Worm (Caenorhabditis elegans): ENCODE results near the gene C08E8.10.

The C08E8.10 gene

DNA sequence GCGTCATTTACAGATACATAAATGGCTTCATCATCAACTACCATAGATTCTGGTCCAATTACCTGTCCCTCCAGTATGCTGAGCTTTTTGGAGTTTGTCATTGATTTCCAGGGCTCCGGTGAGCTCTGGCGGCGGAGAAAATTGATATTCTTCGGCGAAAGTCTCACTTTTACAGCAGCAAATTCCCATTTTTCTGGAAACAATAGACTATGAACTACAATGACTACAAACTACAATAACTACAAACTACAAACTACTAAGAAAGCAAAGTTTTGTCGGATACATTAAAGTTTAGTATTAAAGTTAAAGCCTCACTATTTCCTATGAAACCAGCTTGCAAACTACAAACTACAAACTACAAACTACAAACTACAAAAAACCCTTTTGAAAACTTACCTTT lies 16.0 kb upstream of the C08E8.10 start, which contains the start of gene C08E8.2:
C08E8.2 (minus strand) TSS at position 101 of the 400 bp plus-strand sequence.
- TF ChIP-seq sem-4 (tag; optimal IDR thresholded peaks at IDR 0.05) (no peak), lsy-2 (tag; optimal IDR thresholded peaks at IDR 0.05) (no peak), nhr-21 (tag; optimal IDR thresholded peaks at IDR 0.05) (no peak), aly-2 (tag; optimal IDR thresholded peaks at IDR 0.05) (no peak), fos-1 (tag; optimal IDR thresholded peaks at IDR 0.05) (no peak), ceh-16 (tag; optimal IDR thresholded peaks at IDR 0.05) (no peak), crh-2 (tag; optimal IDR thresholded peaks at IDR 0.05) (no peak), R02D3.7 (tag; optimal IDR thresholded peaks at IDR 0.05) (no peak), unc-55 (GFP tag; optimal IDR thresholded peaks at IDR 0.05) (no peak), ama-1 (optimal IDR thresholded peaks at IDR 0.05) (no peak), mdl-1 (tag; optimal IDR thresholded peaks at IDR 0.05) (no peak), gmeb-1 (tag; optimal IDR thresholded peaks at IDR 0.05) (no peak), zag-1 (tag; optimal IDR thresholded peaks at IDR 0.05) (no peak)

DNA sequence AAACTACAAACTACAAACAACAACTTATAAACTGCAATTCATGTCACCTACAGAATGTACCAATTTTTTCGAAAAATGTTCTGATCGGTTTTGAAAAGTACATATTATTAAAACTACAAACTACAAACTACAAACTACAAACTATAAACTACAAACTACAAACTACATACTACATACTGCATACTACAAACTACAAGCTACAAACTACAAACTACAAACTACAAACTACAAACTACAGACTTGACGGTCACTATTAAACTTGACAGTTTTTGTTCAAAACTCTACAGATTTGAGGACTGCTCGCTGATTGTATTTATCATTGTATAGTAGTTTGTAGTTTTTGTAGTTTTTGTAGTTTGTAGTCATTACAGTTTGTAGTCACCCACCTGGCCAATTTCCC lies 14.6 kb upstream of the C08E8.10 start:
- TF ChIP-seq lin-13 (GFP tag; optimal IDR thresholded peaks at IDR 0.05): no peak
- no peak for TF ChIP-seq C34F6.9 (tag; optimal IDR thresholded peaks at IDR 0.05)
- TF ChIP-seq nhr-11 (tag; optimal IDR thresholded peaks at IDR 0.05): no peak
- no peak for TF ChIP-seq nhr-6 (tag; optimal IDR thresholded peaks at IDR 0.05)
- no peak for TF ChIP-seq aly-2 (tag; optimal IDR thresholded peaks at IDR 0.05)
- TF ChIP-seq gmeb-1 (tag; optimal IDR thresholded peaks at IDR 0.05): no peak
- TF ChIP-seq mbf-1 (tag; optimal IDR thresholded peaks at IDR 0.05): no peak
- TF ChIP-seq nhr-237 (tag; optimal IDR thresholded peaks at IDR 0.05): no peak
- TF ChIP-seq unc-39 (tag; optimal IDR thresholded peaks at IDR 0.05): no peak
- no peak for TF ChIP-seq snpc-4 (tag; optimal IDR thresholded peaks at IDR 0.05)
- no peak for TF ChIP-seq mab-5 (tag; optimal IDR thresholded peaks at IDR 0.05)
- no peak for TF ChIP-seq unc-62 (GFP tag; optimal IDR thresholded peaks at IDR 0.05)
- no peak for TF ChIP-seq mdl-1 (tag; optimal IDR thresholded peaks at IDR 0.05)
- TF ChIP-seq ztf-1 (GFP tag; conservative IDR thresholded peaks at IDR 0.05): no peak

DNA sequence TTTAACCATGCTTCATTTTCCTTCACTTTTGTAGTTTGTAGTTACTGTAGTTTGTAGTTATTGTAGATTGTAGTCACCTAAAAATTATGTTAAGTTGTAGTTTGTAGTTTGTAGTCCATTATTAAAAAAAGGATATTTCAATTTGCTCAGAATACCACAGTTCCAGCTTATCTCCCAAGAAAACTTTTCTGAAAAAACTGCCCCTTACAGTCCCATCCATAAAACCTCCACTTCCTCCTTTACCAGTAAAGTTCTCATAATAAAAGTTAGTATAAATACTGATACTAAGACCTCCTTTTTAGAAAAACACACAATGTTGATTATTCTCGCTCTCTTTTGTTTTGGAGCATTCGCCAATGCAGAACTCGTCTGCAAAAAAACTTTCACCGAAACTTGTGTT lies 11.0 kb upstream of the C08E8.10 start, which contains the start of gene C08E8.11:
C08E8.11 (plus strand) TSS at position 301 of the 400 bp plus-strand sequence.
- TF ChIP-seq C34F6.9 (tag; optimal IDR thresholded peaks at IDR 0.05) (no peak), sma-3 (GFP tag; optimal IDR thresholded peaks at IDR 0.05) (no peak), nhr-129 (tag; optimal IDR thresholded peaks at IDR 0.05) (no peak), egl-27 (tag; optimal IDR thresholded peaks at IDR 0.05) (no peak), ZK546.5 (tag; optimal IDR thresholded peaks at IDR 0.05) (no peak), lin-11 (tag; optimal IDR thresholded peaks at IDR 0.05) (no peak), ztf-1 (GFP tag; conservative IDR thresholded peaks at IDR 0.05) (no peak)

DNA sequence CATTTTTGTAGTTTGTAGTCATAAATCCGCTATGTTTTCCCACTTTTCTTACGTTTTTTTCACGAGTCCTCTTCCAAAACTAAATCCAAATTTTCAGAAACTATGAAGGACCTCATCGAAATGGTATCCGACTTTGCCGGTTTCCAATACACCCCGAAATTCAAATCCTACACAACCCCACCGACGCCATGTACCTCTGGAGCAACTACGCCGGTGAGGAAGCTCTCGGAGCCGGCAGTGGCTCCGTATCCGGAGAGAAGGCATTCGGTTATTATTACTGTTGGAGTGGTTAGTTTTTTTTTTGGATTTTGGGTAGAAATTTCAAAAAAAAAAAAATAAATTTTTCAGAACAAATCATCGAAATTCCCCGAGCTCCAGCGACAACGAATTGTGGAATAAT lies 10.3 kb upstream of the C08E8.10 start, which contains the start of gene C08E8.3:
C08E8.3 (plus strand) TSS at position 84 of the 400 bp plus-strand sequence.
- TF ChIP-seq lin-11 (tag; optimal IDR thresholded peaks at IDR 0.05) (no peak), nhr-129 (tag; optimal IDR thresholded peaks at IDR 0.05) (no peak), lin-13 (GFP tag; optimal IDR thresholded peaks at IDR 0.05) (no peak), F13H6.1 (tag; optimal IDR thresholded peaks at IDR 0.05) (no peak), blmp-1 (tag; optimal IDR thresholded peaks at IDR 0.05; ENCODE audit: insufficient read depth) (no peak), nhr-10 (tag; optimal IDR thresholded peaks at IDR 0.05) (no peak), unc-39 (tag; optimal IDR thresholded peaks at IDR 0.05) (no peak), aly-2 (tag; optimal IDR thresholded peaks at IDR 0.05) (no peak), skn-1 (tag; optimal IDR thresholded peaks at IDR 0.05) (no peak), R02D3.7 (tag; optimal IDR thresholded peaks at IDR 0.05) (no peak), nhr-23 (tag; optimal IDR thresholded peaks at IDR 0.05) (no peak), ceh-82 (tag; optimal IDR thresholded peaks at IDR 0.05) (no peak), ZK546.5 (tag; optimal IDR thresholded peaks at IDR 0.05) (no peak), snpc-4 (tag; optimal IDR thresholded peaks at IDR 0.05) (no peak), crh-2 (tag; optimal IDR thresholded peaks at IDR 0.05) (no peak), elt-1 (tag; optimal IDR thresholded peaks at IDR 0.05) (no peak), lsy-2 (tag; optimal IDR thresholded peaks at IDR 0.05) (no peak), zag-1 (tag; optimal IDR thresholded peaks at IDR 0.05) (no peak)

DNA sequence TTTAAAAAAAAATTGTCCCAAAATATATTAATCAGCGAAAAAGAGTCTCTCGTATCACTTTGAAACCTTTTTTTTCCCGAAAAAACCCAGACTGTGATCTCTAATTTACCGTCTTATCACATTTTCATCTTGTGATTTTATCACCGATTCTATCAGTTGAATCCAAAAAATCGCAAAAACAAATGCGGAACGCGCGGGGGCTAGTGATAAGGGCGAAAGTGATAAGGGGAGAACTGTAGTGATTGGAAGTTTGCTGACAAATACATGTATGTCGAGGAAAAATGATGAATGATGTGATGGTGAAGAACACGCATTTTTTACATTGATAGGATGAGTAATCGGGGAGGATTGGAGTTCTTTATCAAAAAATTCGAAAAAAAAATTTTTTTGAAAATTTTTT lies 6.4 kb upstream of the C08E8.10 start:
- TF ChIP-seq skn-1 (tag; optimal IDR thresholded peaks at IDR 0.05) (peak; percentile 96), nhr-10 (tag; optimal IDR thresholded peaks at IDR 0.05) (no peak), elt-3 (tag; optimal IDR thresholded peaks at IDR 0.05) (no peak), fos-1 (tag; optimal IDR thresholded peaks at IDR 0.05) (peak; percentile 100), crh-2 (tag; optimal IDR thresholded peaks at IDR 0.05) (peak; percentile 72), zag-1 (tag; optimal IDR thresholded peaks at IDR 0.05) (no peak), nhr-129 (tag; optimal IDR thresholded peaks at IDR 0.05) (peak; percentile 30), nhr-21 (tag; optimal IDR thresholded peaks at IDR 0.05) (peak; percentile 74), alr-1 (tag; optimal IDR thresholded peaks at IDR 0.05) (no peak), sma-9 (GFP tag; optimal IDR thresholded peaks at IDR 0.05) (peak; percentile 88), sma-9 (tag; optimal IDR thresholded peaks at IDR 0.05) (no peak), gmeb-1 (tag; optimal IDR thresholded peaks at IDR 0.05) (peak; percentile 76), egl-27 (tag; optimal IDR thresholded peaks at IDR 0.05) (peak; percentile 85), sma-3 (GFP tag; optimal IDR thresholded peaks at IDR 0.05) (peak; percentile 81), F13H6.1 (tag; optimal IDR thresholded peaks at IDR 0.05) (peak; percentile 38)

Data from whole organism, L2 larva.